Fruit fly (Drosophila melanogaster) whole organism, prepupa: Measurements from ENCODE around the gene ex.

Experiments
- Blimp-1 ChIP-seq: fragments of 200-800 bp; sonication (Bioruptor generic); optimal IDR thresholded peaks from 3 replicates; lab custom pipeline; 2017; ENCODE audit warnings: missing biosample characterization, missing genetic modification characterization, mild to moderate bottlenecking, moderate library complexity, missing genetic modification reagents
- CG6163 ChIP-seq: fragments of 200-800 bp; sonication (Bioruptor generic); IDR thresholded peaks from 3 replicates; pipeline ENCODE4 v1.3.6; 2022; ENCODE audit warnings: missing biosample characterization, missing genetic modification characterization
- Ets96B ChIP-seq: fragments of 200-800 bp; optimal IDR thresholded peaks from 2 replicates; lab custom pipeline; 2019; ENCODE audit warnings: missing biosample characterization, mild to moderate bottlenecking, missing genetic modification characterization, moderate library complexity

DNA sequence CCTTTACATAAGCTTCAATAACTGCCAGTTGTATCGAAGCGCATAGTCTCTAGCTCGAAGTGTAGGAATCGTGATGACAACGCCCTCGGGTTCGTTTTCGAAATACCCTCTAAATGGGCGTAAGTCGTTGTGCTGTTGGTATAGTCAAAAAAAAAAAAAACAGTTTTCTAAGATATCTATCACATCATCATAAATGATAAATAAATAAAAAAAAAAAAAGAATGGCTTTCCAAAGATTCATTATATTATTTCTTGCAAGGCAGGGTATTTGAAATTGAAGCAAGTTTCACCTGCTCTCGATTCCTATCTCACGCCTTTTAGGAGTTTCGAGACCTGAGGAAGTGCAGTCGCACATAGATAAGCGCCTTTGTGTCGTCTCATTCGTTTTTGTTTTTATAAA lies 62.2 kb downstream of the ex start:
- TF ChIP-seq CG6163 (GFP tag; lab: Robert Waterston, UW) (peak; percentile 48; the same call in 1 of the 3 replicates), Blimp-1 (GFP tag; lab: Kevin White, UChicago) (no peak), Ets96B (tag; lab: Kevin White, UChicago) (peak; percentile 17)
